Fruit fly (Drosophila melanogaster): Measurements from ENCODE around the gene CG3226.

The CG3226 gene

dm6 chrX:6696467-6696866 is 42.4 kb upstream of the CG3226 start (continued):
- TF ChIP-seq CG6654 (GFP tag; optimal IDR thresholded peaks at IDR 0.05) = peak; percentile 25
- TF ChIP-seq Xrp1 (GFP tag; IDR thresholded peaks at IDR 0.05) = peak; percentile 67; the same call in 1 of the 2 replicates
- no peak for TF ChIP-seq CG12769 (tag; optimal IDR thresholded peaks at IDR 0.05)
- 0 out of 2 replicates have a peak, but pooled peaks have one; percentile 42 for TF ChIP-seq Awh (GFP tag; IDR thresholded peaks at IDR 0.05)
- peak; percentile 65 for TF ChIP-seq CG11723 (GFP tag; optimal IDR thresholded peaks at IDR 0.05)
- TF ChIP-seq sens-2 (GFP tag; IDR thresholded peaks at IDR 0.05) = peak; percentile 75
- peak; percentile 54 for TF ChIP-seq exex (tag; optimal IDR thresholded peaks at IDR 0.05)
- TF ChIP-seq YL-1 (GFP tag; optimal IDR thresholded peaks at IDR 0.05) = peak; percentile 4

dm6 chrX:6694979-6695388 is 40.9 kb upstream of the CG3226 start, which contains the start of gene CG14442:
Gene CG14442, minus strand, starts transcription at chrX:6695007.
- TF ChIP-seq tx (GFP tag; optimal IDR thresholded peaks at IDR 0.05) = no peak
- no peak for TF ChIP-seq bcd (GFP tag; optimal IDR thresholded peaks at IDR 0.05)
- peak; percentile 97 for TF ChIP-seq CG2116 (GFP tag; optimal IDR thresholded peaks at IDR 0.05)
- TF ChIP-seq btn (GFP tag; optimal IDR thresholded peaks at IDR 0.05) = no peak
- TF ChIP-seq CG12659 (GFP tag; optimal IDR thresholded peaks at IDR 0.05) = peak; percentile 64
- TF ChIP-seq CG15601 (tag; optimal IDR thresholded peaks at IDR 0.05) = peak; percentile 33
- TF ChIP-seq CG30403 (GFP tag; optimal IDR thresholded peaks at IDR 0.05) = peak; percentile 64
- no peak for TF ChIP-seq her (GFP tag; optimal IDR thresholded peaks at IDR 0.05)
- no peak for TF ChIP-seq aop (GFP tag; IDR thresholded peaks at IDR 0.05)
- TF ChIP-seq CG17385 (GFP tag; optimal IDR thresholded peaks at IDR 0.05) = no peak
- peak; percentile 59 for TF ChIP-seq slbo (GFP tag; IDR thresholded peaks at IDR 0.05)
- TF ChIP-seq CG15696 (tag; optimal IDR thresholded peaks at IDR 0.05) = no peak
- TF ChIP-seq amos (GFP tag; IDR thresholded peaks at IDR 0.05; ENCODE audit: partially characterized antibody) = peak; percentile 94
- no peak for TF ChIP-seq gcm2 (GFP tag; optimal IDR thresholded peaks at IDR 0.05)
- no peak for TF ChIP-seq CG14014 (GFP tag; IDR thresholded peaks at IDR 0.05)
- peak; percentile 1 for TF ChIP-seq slp2 (GFP tag; optimal IDR thresholded peaks at IDR 0.05)
- no peak for TF ChIP-seq fd64A (GFP tag; optimal IDR thresholded peaks at IDR 0.05)
- no peak for TF ChIP-seq eve (GFP tag; optimal IDR thresholded peaks at IDR 0.05)
- peak; percentile 41 for TF ChIP-seq B-H2 (GFP tag; optimal IDR thresholded peaks at IDR 0.05)
- TF ChIP-seq Ptx1 (GFP tag; IDR thresholded peaks at IDR 0.05) = no peak; the same call in 1 of the 2 replicates
- no peak for TF ChIP-seq gem (tag; optimal IDR thresholded peaks at IDR 0.05)
- TF ChIP-seq CG5953 (GFP tag; IDR thresholded peaks at IDR 0.05) = no peak
- peak; percentile 20 for TF ChIP-seq PHDP (tag; optimal IDR thresholded peaks at IDR 0.05)
- no peak for TF ChIP-seq cg (GFP tag; optimal IDR thresholded peaks at IDR 0.05)
- TF ChIP-seq ind (GFP tag; optimal IDR thresholded peaks at IDR 0.05) = peak; percentile 21
- no peak for TF ChIP-seq dimm (GFP tag; IDR thresholded peaks at IDR 0.05)
- TF ChIP-seq MBD-R2 (GFP tag; IDR thresholded peaks at IDR 0.05) = peak; percentile 8; the same call in 1 of the 2 replicates
- no peak for TF ChIP-seq fru (optimal IDR thresholded peaks at IDR 0.05)
- TF ChIP-seq sima (GFP tag; optimal IDR thresholded peaks at IDR 0.05) = no peak
- TF ChIP-seq CG14710 (tag; optimal IDR thresholded peaks at IDR 0.05) = peak; percentile 66
- TF ChIP-seq CG6175 (GFP tag; IDR thresholded peaks at IDR 0.05) = no peak
- TF ChIP-seq pum (GFP tag; optimal IDR thresholded peaks at IDR 0.05) = no peak
- peak; percentile 16 for TF ChIP-seq CG17186 (GFP tag; optimal IDR thresholded peaks at IDR 0.05)
- no peak for TF ChIP-seq CG6683 (GFP tag; optimal IDR thresholded peaks at IDR 0.05)
- TF ChIP-seq Hey (tag; optimal IDR thresholded peaks at IDR 0.05) = no peak
- no peak for TF ChIP-seq MTF-1 (GFP tag; optimal IDR thresholded peaks at IDR 0.05; ENCODE audit: borderline replicate concordance)
- TF ChIP-seq exex (tag; optimal IDR thresholded peaks at IDR 0.05) = no peak
- TF ChIP-seq CG10565 (GFP tag; optimal IDR thresholded peaks at IDR 0.05) = no peak
- no peak for TF ChIP-seq Nf-YA (GFP tag; IDR thresholded peaks at IDR 0.05)
- TF ChIP-seq trh (GFP tag; optimal IDR thresholded peaks at IDR 0.05) = no peak
- no peak for TF ChIP-seq Hand (GFP tag; optimal IDR thresholded peaks at IDR 0.05)
- peak; percentile 29 for TF ChIP-seq CG8924 (tag; optimal IDR thresholded peaks at IDR 0.05)
- no peak for TF ChIP-seq corto (GFP tag; optimal IDR thresholded peaks at IDR 0.05)

Data from whole organism, embryonic.